Worm (Caenorhabditis elegans) whole organism, mixed stage, embryonic: ENCODE data around the gene cyc-2.2.

Source experiments
- M03D4.4 ChIP-seq: sonication (generic microtip); optimal IDR thresholded peaks from 2 replicates; lab custom pipeline; 2017; ENCODE audit warnings: mild to moderate bottlenecking, missing genetic modification characterization, missing compliant biosample characterization
- bed-3 ChIP-seq: fragments of 200-800 bp; sonication (Bioruptor generic); optimal IDR thresholded peaks from 3 replicates; lab custom pipeline; 2018; ENCODE audit warnings: mild to moderate bottlenecking, missing genetic modification characterization, moderate library complexity, missing compliant biosample characterization
- blmp-1 ChIP-seq: fragments of 150-350 bp; optimal IDR thresholded peaks from 2 replicates; lab custom pipeline; 2014; ENCODE audit warnings: missing biosample characterization, missing genetic modification characterization
- ceh-39 ChIP-seq: fragments of 150-350 bp; optimal IDR thresholded peaks from 2 replicates; lab custom pipeline; 2014; ENCODE audit warnings: missing biosample characterization, missing genetic modification characterization
- ceh-43 ChIP-seq: fragments of 200-800 bp; sonication (Bioruptor generic); optimal IDR thresholded peaks from 2 replicates; lab custom pipeline; 2018; ENCODE audit warnings: mild to moderate bottlenecking, missing genetic modification characterization, moderate library complexity, missing compliant biosample characterization
- ceh-83 ChIP-seq: fragments of 200-800 bp; sonication (Bioruptor generic); optimal IDR thresholded peaks from 2 replicates; lab custom pipeline; 2018; ENCODE audit warnings: mild to moderate bottlenecking, missing genetic modification characterization, missing compliant biosample characterization
- cnd-1 ChIP-seq: fragments of 200-800 bp; sonication (Bioruptor generic); optimal IDR thresholded peaks from 2 replicates; lab custom pipeline; 2018; ENCODE audit warnings: mild to moderate bottlenecking, missing genetic modification characterization, missing compliant biosample characterization
- drap-1 ChIP-seq: fragments of 200-800 bp; sonication (Bioruptor generic); optimal IDR thresholded peaks from 3 replicates; lab custom pipeline; 2018; ENCODE audit warnings: mild to moderate bottlenecking, missing genetic modification characterization, missing compliant biosample characterization
- elt-1 ChIP-seq: sonication (generic microtip); optimal IDR thresholded peaks from 2 replicates; lab custom pipeline; 2017; ENCODE audit warnings: missing genetic modification characterization, mild to moderate bottlenecking, missing compliant biosample characterization, antibody characterized with exemption, moderate library complexity, borderline replicate concordance; ENCODE audit not compliant: insufficient read depth
- elt-3 ChIP-seq: fragments of 150-350 bp; optimal IDR thresholded peaks from 2 replicates; lab custom pipeline; 2014; ENCODE audit warnings: missing biosample characterization, missing genetic modification characterization
- flh-1 ChIP-seq: fragments of 200-800 bp; sonication (Bioruptor generic); optimal IDR thresholded peaks from 2 replicates; lab custom pipeline; 2018; ENCODE audit warnings: mild to moderate bottlenecking, missing genetic modification characterization, moderate library complexity, missing compliant biosample characterization
- ham-2 ChIP-seq: fragments of 200-800 bp; sonication (Bioruptor generic); optimal IDR thresholded peaks from 2 replicates; lab custom pipeline; 2018; ENCODE audit warnings: mild to moderate bottlenecking, missing genetic modification characterization, missing compliant biosample characterization
- lin-13 ChIP-seq: fragments of 150-350 bp; optimal IDR thresholded peaks from 2 replicates; lab custom pipeline; 2014; ENCODE audit warnings: missing biosample characterization, missing genetic modification characterization
- lin-32 ChIP-seq: fragments of 200-800 bp; sonication (Bioruptor generic); optimal IDR thresholded peaks from 2 replicates; lab custom pipeline; 2018; ENCODE audit warnings: mild to moderate bottlenecking, missing genetic modification characterization, missing compliant biosample characterization
- lsy-2 ChIP-seq: fragments of 150-350 bp; optimal IDR thresholded peaks from 2 replicates; lab custom pipeline; 2014; ENCODE audit warnings: missing biosample characterization, missing genetic modification characterization
- mab-5 ChIP-seq: fragments of 150-350 bp; optimal IDR thresholded peaks from 2 replicates; lab custom pipeline; 2014; ENCODE audit warnings: missing biosample characterization, missing genetic modification characterization
- mep-1 ChIP-seq: fragments of 150-350 bp; optimal IDR thresholded peaks from 2 replicates; lab custom pipeline; 2017; ENCODE audit warnings: missing biosample characterization, missing genetic modification reagents, missing genetic modification characterization, inconsistent platforms
- mls-2 ChIP-seq: sonication (generic microtip); optimal IDR thresholded peaks from 2 replicates; lab custom pipeline; 2016; ENCODE audit warnings: mild to moderate bottlenecking, missing genetic modification characterization, moderate library complexity, missing compliant biosample characterization
- nhr-12 ChIP-seq: fragments of 150-350 bp; optimal IDR thresholded peaks from 2 replicates; lab custom pipeline; 2014; ENCODE audit warnings: missing biosample characterization, missing genetic modification characterization
- nhr-2 ChIP-seq: fragments of 150-350 bp; optimal IDR thresholded peaks from 2 replicates; lab custom pipeline; 2014; ENCODE audit warnings: missing biosample characterization, missing genetic modification characterization
- nhr-237 ChIP-seq: fragments of 150-350 bp; optimal IDR thresholded peaks from 2 replicates; lab custom pipeline; 2014; ENCODE audit warnings: missing biosample characterization, missing genetic modification characterization
- nhr-28 ChIP-seq: fragments of 150-350 bp; optimal IDR thresholded peaks from 2 replicates; lab custom pipeline; 2014; ENCODE audit warnings: missing biosample characterization, missing genetic modification characterization
- nhr-76 ChIP-seq: sonication (generic microtip); optimal IDR thresholded peaks from 2 replicates; lab custom pipeline; 2017; ENCODE audit warnings: missing biosample characterization, missing genetic modification characterization
- pha-4 ChIP-seq: fragments of 150-350 bp; optimal IDR thresholded peaks from 2 replicates; lab custom pipeline; 2018; ENCODE audit warnings: missing biosample characterization, missing genetic modification reagents, missing genetic modification characterization
- sem-2 ChIP-seq: fragments of 200-800 bp; sonication (Bioruptor generic); optimal IDR thresholded peaks from 2 replicates; lab custom pipeline; 2018; ENCODE audit warnings: mild to moderate bottlenecking, missing genetic modification characterization, missing compliant biosample characterization
- snpc-4 ChIP-seq: fragments of 150-350 bp; optimal IDR thresholded peaks from 2 replicates; lab custom pipeline; 2014; ENCODE audit warnings: missing biosample characterization, missing genetic modification characterization
- sptf-1 ChIP-seq: sonication (generic microtip); optimal IDR thresholded peaks from 2 replicates; lab custom pipeline; 2017; ENCODE audit warnings: mild to moderate bottlenecking, missing genetic modification characterization, moderate library complexity, missing compliant biosample characterization
- tbx-8 ChIP-seq: fragments of 200-800 bp; sonication (Bioruptor generic); optimal IDR thresholded peaks from 2 replicates; lab custom pipeline; 2018; ENCODE audit warnings: mild to moderate bottlenecking, missing genetic modification characterization, moderate library complexity, missing compliant biosample characterization
- unc-120 ChIP-seq: sonication (generic microtip); optimal IDR thresholded peaks from 2 replicates; lab custom pipeline; 2017; ENCODE audit warnings: missing genetic modification characterization, missing compliant biosample characterization; ENCODE audit not compliant: poor library complexity, severe bottlenecking
- unc-39 ChIP-seq: fragments of 150-350 bp; optimal IDR thresholded peaks from 2 replicates; lab custom pipeline; 2014; ENCODE audit warnings: missing biosample characterization, missing genetic modification characterization
- unc-62 ChIP-seq: fragments of 150-350 bp; optimal IDR thresholded peaks from 2 replicates; lab custom pipeline; 2014; ENCODE audit warnings: missing biosample characterization, missing genetic modification reagents, missing genetic modification characterization
- zip-8 ChIP-seq: fragments of 150-350 bp; optimal IDR thresholded peaks from 2 replicates; lab custom pipeline; 2014; ENCODE audit warnings: missing biosample characterization, missing genetic modification characterization

Gene cyc-2.2

ce11 chrV:12649213-12649612 lies 37.2 kb upstream of the cyc-2.2 start, which contains the start of gene gpa-9:
gpa-9 (minus strand) TSS chrV:12649313.
- TF ChIP-seq sem-2 (GFP tag; lab: Kevin White, UChicago) (no peak), bed-3 (no peak), mab-5 (no peak), blmp-1 (no peak), flh-1 (GFP tag; lab: Kevin White, UChicago) (no peak), elt-3 (tag; lab: Kevin White, UChicago) (no peak), unc-39 (no peak), mep-1 (tag; lab: Kevin White, UChicago) (no peak), nhr-76 (tag; lab: Kevin White, UChicago) (no peak), unc-120 (no peak), elt-1 (tag; lab: Kevin White, UChicago) (no peak)

DNA sequence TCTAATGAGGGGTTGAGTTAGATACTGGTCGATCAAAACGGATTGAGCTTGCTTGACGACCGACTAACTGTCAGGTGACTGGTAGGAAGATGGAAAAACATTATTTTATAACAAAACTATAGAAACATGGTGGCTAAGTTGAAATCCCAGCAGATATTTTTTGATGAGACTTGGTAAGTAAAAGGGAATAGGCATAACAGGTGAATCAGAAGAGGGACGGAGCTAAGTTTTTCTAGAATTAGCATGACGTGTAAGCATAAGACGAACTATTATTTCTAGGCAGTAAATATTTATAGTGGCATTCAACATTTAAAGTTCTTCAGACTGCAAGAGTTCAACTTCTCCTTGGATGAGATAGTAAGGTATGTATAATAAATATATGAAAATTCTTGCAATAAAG lies 32.5 kb upstream of the cyc-2.2 start, which contains the start of gene F56H9.8:
TSS of gene F56H9.8 (plus strand) at position 301 of the 400 bp plus-strand sequence.
- no peak for TF ChIP-seq blmp-1
- no peak for TF ChIP-seq bed-3
- TF ChIP-seq ceh-39 (tag; lab: Kevin White, UChicago): no peak
- TF ChIP-seq nhr-12 (tag; lab: Kevin White, UChicago): no peak
- no peak for TF ChIP-seq unc-62
- TF ChIP-seq nhr-2 (tag; lab: Kevin White, UChicago): no peak
- TF ChIP-seq M03D4.4 (tag; lab: Kevin White, UChicago): no peak
- TF ChIP-seq mep-1 (tag; lab: Kevin White, UChicago): no peak
- TF ChIP-seq ceh-83 (GFP tag; lab: Kevin White, UChicago): no peak
- TF ChIP-seq unc-120: no peak

ce11 chrV:12640384-12640783 lies 28.4 kb upstream of the cyc-2.2 start, which contains the start of gene gpa-8:
gpa-8 (minus strand) TSS chrV:12640484.
- TF ChIP-seq sptf-1 (tag; lab: Kevin White, UChicago) (no peak), unc-62 (no peak), mep-1 (tag; lab: Kevin White, UChicago) (no peak), snpc-4 (tag; lab: Kevin White, UChicago) (no peak), M03D4.4 (tag; lab: Kevin White, UChicago) (no peak), lin-32 (no peak), bed-3 (no peak), cnd-1 (no peak), zip-8 (tag; lab: Kevin White, UChicago) (no peak), nhr-12 (tag; lab: Kevin White, UChicago) (no peak), flh-1 (GFP tag; lab: Kevin White, UChicago) (no peak), unc-39 (no peak), nhr-28 (tag; lab: Kevin White, UChicago) (no peak), blmp-1 (no peak), sem-2 (GFP tag; lab: Kevin White, UChicago) (no peak), ham-2 (GFP tag; lab: Kevin White, UChicago) (no peak), tbx-8 (GFP tag; lab: Kevin White, UChicago) (no peak), nhr-76 (tag; lab: Kevin White, UChicago) (no peak), ceh-43 (GFP tag; lab: Kevin White, UChicago) (no peak)

DNA sequence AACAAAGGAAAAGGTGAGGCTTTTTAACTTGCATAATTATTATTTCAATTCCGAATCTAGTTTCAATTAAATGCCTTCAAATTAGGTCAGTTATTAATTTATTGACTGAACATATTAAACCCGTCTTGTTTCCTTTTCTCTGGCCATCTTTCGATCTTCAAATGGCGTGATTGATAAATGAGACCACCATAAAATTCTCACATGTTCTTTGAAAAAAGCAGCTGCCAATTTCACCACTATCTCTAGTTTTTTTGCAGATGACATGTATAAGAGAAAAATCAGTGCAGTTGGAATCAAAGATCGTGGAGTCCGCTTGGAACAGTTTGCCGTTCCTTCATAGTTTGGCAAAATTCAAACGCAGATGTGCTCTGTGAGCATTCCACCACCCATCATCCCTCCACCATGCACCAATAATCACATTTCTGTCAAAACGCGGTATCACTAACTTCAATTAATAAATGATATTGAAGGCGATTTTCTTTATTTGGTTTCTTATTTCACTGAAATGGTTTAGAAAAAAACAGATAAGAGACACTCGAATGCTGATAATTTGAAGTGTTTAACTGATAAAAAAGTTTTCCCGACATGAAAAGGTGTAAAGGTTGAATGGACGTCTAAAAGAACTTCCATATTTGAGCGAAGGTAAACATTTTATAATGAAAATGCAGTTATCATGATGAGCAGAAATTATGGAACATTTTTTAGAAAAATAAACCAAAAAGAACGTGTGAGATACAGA lies 25.9 kb upstream of the cyc-2.2 start:
- TF ChIP-seq nhr-237 (tag; lab: Kevin White, UChicago): no peak
- TF ChIP-seq blmp-1: no peak
- TF ChIP-seq cnd-1: no peak
- TF ChIP-seq mls-2 (tag; lab: Kevin White, UChicago): no peak
- TF ChIP-seq lin-13: no peak
- TF ChIP-seq elt-3 (tag; lab: Kevin White, UChicago): no peak
- no peak for TF ChIP-seq nhr-12 (tag; lab: Kevin White, UChicago)
- no peak for TF ChIP-seq mep-1 (tag; lab: Kevin White, UChicago)
- no peak for TF ChIP-seq drap-1 (GFP tag; lab: Kevin White, UChicago)
- no peak for TF ChIP-seq lsy-2 (tag; lab: Kevin White, UChicago)
- TF ChIP-seq pha-4 (tag; lab: Kevin White, UChicago): no peak
